Fruit fly (Drosophila melanogaster): ENCODE measurements around the gene CG6923.

The CG6923 gene

DNA sequence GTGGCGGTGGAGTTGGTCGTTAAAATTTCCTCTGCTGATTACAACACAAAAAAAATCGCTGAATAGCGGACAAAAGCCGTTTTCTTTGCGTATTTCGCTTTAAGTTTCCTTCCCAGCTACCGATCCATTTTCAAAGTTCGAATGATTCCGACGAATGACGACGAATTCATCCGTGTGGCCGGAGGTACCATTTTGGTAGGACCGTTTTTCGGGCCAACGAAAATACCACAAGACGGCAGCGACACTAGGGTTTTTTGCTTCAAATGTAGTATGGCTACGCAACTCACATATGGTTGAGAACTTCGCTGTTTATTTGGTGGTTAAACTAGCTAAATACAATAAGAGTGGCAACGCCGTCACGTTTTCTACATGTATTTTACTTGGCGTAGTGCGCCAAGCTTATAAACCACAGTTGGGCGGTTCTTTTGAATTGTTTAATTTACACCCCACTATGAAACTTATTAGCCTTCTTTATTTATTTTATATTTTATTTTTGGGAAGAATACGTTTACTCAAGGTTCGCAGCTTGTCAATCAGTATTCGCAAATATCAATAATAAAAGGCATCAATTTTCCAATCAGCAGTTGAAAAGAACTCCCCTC lies 14.6 kb upstream of the CG6923 start, which contains the start of gene Lk6 (continued):
- TF ChIP-seq OdsH (GFP tag; optimal IDR thresholded peaks at IDR 0.05): peak; percentile 40
- TF ChIP-seq HLH106 (tag; optimal IDR thresholded peaks at IDR 0.05): peak; percentile 45
- no peak for TF ChIP-seq dsf (GFP tag; optimal IDR thresholded peaks at IDR 0.05; ENCODE audit: borderline replicate concordance)
- peak; percentile 48 for TF ChIP-seq CG9705 (GFP tag; optimal IDR thresholded peaks at IDR 0.05)
- peak; percentile 38 for TF ChIP-seq jim (GFP tag; optimal IDR thresholded peaks at IDR 0.05)
- no peak for TF ChIP-seq Dfd (GFP tag; optimal IDR thresholded peaks at IDR 0.05)

- TF ChIP-seq CG32264 (GFP tag; optimal IDR thresholded peaks at IDR 0.05) (no peak), tai (GFP tag; optimal IDR thresholded peaks at IDR 0.05) (no peak), usp (GFP tag; optimal IDR thresholded peaks at IDR 0.05) (no peak), psq (GFP tag; optimal IDR thresholded peaks at IDR 0.05) (peak; percentile 26), Rel (GFP tag; optimal IDR thresholded peaks at IDR 0.05) (no peak), Rel (tag; optimal IDR thresholded peaks at IDR 0.05) (peak; percentile 55)
Measured at dm6 chr3R:11763494-11764278, 13.9 kb upstream of the CG6923 start.

dm6 chr3R:11762500-11762899 lies 12.7 kb upstream of the CG6923 start:
- no peak for TF ChIP-seq CrebA (GFP tag; optimal IDR thresholded peaks at IDR 0.05; ENCODE audit: borderline replicate concordance)
- no peak for TF ChIP-seq Abd-B (GFP tag; optimal IDR thresholded peaks at IDR 0.05)
- TF ChIP-seq Rel (GFP tag; optimal IDR thresholded peaks at IDR 0.05): no peak
- TF ChIP-seq Rel (tag; optimal IDR thresholded peaks at IDR 0.05): peak; percentile 29
- no peak for TF ChIP-seq Hnf4 (GFP tag; optimal IDR thresholded peaks at IDR 0.05)

DNA sequence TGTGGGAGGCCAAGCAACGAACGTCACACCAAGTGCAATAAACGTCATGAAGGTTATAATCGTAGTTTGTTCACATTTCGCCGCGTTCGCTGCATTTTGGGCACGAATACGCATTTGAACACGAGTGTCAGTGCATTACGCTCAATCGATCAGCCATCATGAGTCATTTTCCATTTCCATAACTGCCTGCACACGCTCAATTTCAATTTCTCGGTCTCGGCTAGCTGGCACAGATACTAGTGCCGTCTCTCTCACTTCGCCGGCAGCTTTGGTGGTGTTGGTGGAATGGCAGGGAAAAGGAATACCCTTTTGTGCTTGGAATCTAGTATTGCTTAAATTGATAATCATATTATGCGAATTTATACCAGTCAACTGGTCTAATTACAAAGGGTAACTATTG lies 11.9 kb upstream of the CG6923 start:
- no peak for TF ChIP-seq dmrt93B (GFP tag; optimal IDR thresholded peaks at IDR 0.05)
- no peak for TF ChIP-seq Hr83 (GFP tag; optimal IDR thresholded peaks at IDR 0.05; ENCODE audit: poor library complexity, severe bottlenecking)
- TF ChIP-seq rgr (GFP tag; optimal IDR thresholded peaks at IDR 0.05): peak; percentile 85
- TF ChIP-seq Rel (GFP tag; optimal IDR thresholded peaks at IDR 0.05): no peak
- TF ChIP-seq Rel (tag; optimal IDR thresholded peaks at IDR 0.05): peak; percentile 36
- TF ChIP-seq pan (optimal IDR thresholded peaks at IDR 0.05): no peak
- no peak for TF ChIP-seq Sp1 (GFP tag; optimal IDR thresholded peaks at IDR 0.05)
- TF ChIP-seq Dfd (GFP tag; optimal IDR thresholded peaks at IDR 0.05): no peak

DNA sequence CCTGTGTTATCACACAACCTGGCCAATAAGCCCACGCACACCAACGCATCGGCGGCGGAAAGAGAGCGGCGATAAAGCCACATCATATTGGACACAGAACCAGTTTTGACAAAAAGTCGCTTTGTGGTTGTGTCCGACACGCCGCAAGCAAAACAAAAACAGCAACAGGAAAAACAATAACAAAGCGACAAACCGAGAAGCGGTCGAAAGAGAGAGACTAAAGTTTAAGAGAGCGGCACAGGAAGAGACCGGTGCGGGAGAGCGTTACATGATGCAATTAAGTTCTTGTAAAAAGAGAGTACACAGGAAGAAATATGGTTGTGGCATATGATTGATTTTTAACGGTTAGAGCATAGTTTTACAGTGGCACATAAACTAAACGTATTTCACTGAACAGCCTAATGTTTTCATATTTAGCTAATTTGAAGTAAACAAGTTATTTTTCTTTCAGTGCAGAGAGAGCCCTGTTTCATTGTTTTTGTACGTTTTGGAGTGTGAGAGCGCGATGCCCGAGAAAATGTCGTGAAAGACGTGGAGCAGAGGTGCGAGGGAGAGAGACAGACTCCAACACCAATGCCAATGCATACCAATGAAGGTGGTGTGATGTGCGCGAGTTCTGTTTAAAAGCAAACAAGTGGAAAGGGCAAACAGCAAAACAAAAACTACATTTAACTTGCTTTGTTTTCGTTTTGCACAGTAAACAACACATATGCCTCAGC lies 11.0 kb upstream of the CG6923 start:
- TF ChIP-seq CG32264 (GFP tag; optimal IDR thresholded peaks at IDR 0.05) (peak; percentile 100), Abd-B (GFP tag; optimal IDR thresholded peaks at IDR 0.05) (no peak), psq (GFP tag; optimal IDR thresholded peaks at IDR 0.05) (peak; percentile 100), CG9705 (GFP tag; optimal IDR thresholded peaks at IDR 0.05) (peak; percentile 100), Hnf4 (GFP tag; optimal IDR thresholded peaks at IDR 0.05) (peak; percentile 100), dsf (GFP tag; optimal IDR thresholded peaks at IDR 0.05; ENCODE audit: borderline replicate concordance) (peak; percentile 99), HLH106 (tag; optimal IDR thresholded peaks at IDR 0.05) (peak; percentile 100), Rel (GFP tag; optimal IDR thresholded peaks at IDR 0.05) (peak; percentile 99), Rel (tag; optimal IDR thresholded peaks at IDR 0.05) (peak; percentile 96), GATAd (GFP tag; optimal IDR thresholded peaks at IDR 0.05) (peak; percentile 99), Dfd (GFP tag; optimal IDR thresholded peaks at IDR 0.05) (peak; percentile 97), woc (GFP tag; optimal IDR thresholded peaks at IDR 0.05) (peak; percentile 100), Vsx2 (GFP tag; optimal IDR thresholded peaks at IDR 0.05; ENCODE audit: partially characterized antibody) (peak; percentile 28), Dif (GFP tag; optimal IDR thresholded peaks at IDR 0.05; ENCODE audit: partially characterized antibody) (peak; percentile 30), usp (GFP tag; optimal IDR thresholded peaks at IDR 0.05) (no peak), sv (GFP tag; optimal IDR thresholded peaks at IDR 0.05) (peak; percentile 100), dmrt93B (GFP tag; optimal IDR thresholded peaks at IDR 0.05) (peak; percentile 99), N (GFP tag; optimal IDR thresholded peaks at IDR 0.05) (no peak), Mio (GFP tag; optimal IDR thresholded peaks at IDR 0.05) (peak; percentile 97), pan (optimal IDR thresholded peaks at IDR 0.05) (no peak), CrebA (GFP tag; optimal IDR thresholded peaks at IDR 0.05; ENCODE audit: borderline replicate concordance) (peak; percentile 98), Hr83 (GFP tag; optimal IDR thresholded peaks at IDR 0.05; ENCODE audit: poor library complexity, severe bottlenecking) (peak; percentile 99), Hr78 (GFP tag; optimal IDR thresholded peaks at IDR 0.05) (peak; percentile 20), OdsH (GFP tag; optimal IDR thresholded peaks at IDR 0.05) (peak; percentile 100), fru (GFP tag; optimal IDR thresholded peaks at IDR 0.05) (peak; percentile 100), h (GFP tag; optimal IDR thresholded peaks at IDR 0.05) (peak; percentile 100), dl (GFP tag; optimal IDR thresholded peaks at IDR 0.05; ENCODE audit: insufficient read depth in 1 of 2, partially characterized antibody in 2 of 2) (peak; percentile 53 to 82), ey (GFP tag; optimal IDR thresholded peaks at IDR 0.05) (peak; percentile 100), sage (GFP tag; optimal IDR thresholded peaks at IDR 0.05) (peak; percentile 99), foxo (GFP tag; optimal IDR thresholded peaks at IDR 0.05) (peak; percentile 99 to 100), brk (GFP tag; optimal IDR thresholded peaks at IDR 0.05) (peak; percentile 99)
